Worm (Caenorhabditis elegans): Measurements from ENCODE around the gene bus-8A.

The bus-8A gene

ce11 chrX:5467308-5467707 lies 25.4 kb upstream of the bus-8A start:
- TF ChIP-seq unc-55 (GFP tag; optimal IDR thresholded peaks at IDR 0.05) = no peak
- no peak for TF ChIP-seq alr-1 (tag; optimal IDR thresholded peaks at IDR 0.05)
- no peak for TF ChIP-seq nhr-10 (tag; optimal IDR thresholded peaks at IDR 0.05)
- TF ChIP-seq snpc-4 (tag; optimal IDR thresholded peaks at IDR 0.05) = no peak
- no peak for TF ChIP-seq lin-11 (tag; optimal IDR thresholded peaks at IDR 0.05)
- peak; percentile 91 for TF ChIP-seq sma-9 (GFP tag; optimal IDR thresholded peaks at IDR 0.05)
- no peak for TF ChIP-seq sma-9 (tag; optimal IDR thresholded peaks at IDR 0.05)
- no peak for TF ChIP-seq zag-1 (tag; optimal IDR thresholded peaks at IDR 0.05)
- no peak for TF ChIP-seq ZK546.5 (tag; optimal IDR thresholded peaks at IDR 0.05)
- peak; percentile 51 for TF ChIP-seq F13H6.1 (tag; optimal IDR thresholded peaks at IDR 0.05)
- peak; percentile 44 for TF ChIP-seq egl-27 (tag; optimal IDR thresholded peaks at IDR 0.05)
- TF ChIP-seq nhr-237 (tag; optimal IDR thresholded peaks at IDR 0.05) = no peak
- no peak for TF ChIP-seq R02D3.7 (tag; optimal IDR thresholded peaks at IDR 0.05)
- TF ChIP-seq blmp-1 (tag; optimal IDR thresholded peaks at IDR 0.05; ENCODE audit: insufficient read depth) = peak; percentile 78
- peak; percentile 89 for TF ChIP-seq crh-2 (tag; optimal IDR thresholded peaks at IDR 0.05)
- TF ChIP-seq ceh-82 (tag; optimal IDR thresholded peaks at IDR 0.05) = no peak
- TF ChIP-seq nhr-21 (tag; optimal IDR thresholded peaks at IDR 0.05) = peak; percentile 32
- no peak for TF ChIP-seq lin-13 (GFP tag; optimal IDR thresholded peaks at IDR 0.05)
- no peak for TF ChIP-seq lsy-2 (tag; optimal IDR thresholded peaks at IDR 0.05)
- TF ChIP-seq nhr-12 (tag; optimal IDR thresholded peaks at IDR 0.05) = no peak
- no peak for TF ChIP-seq unc-62 (GFP tag; optimal IDR thresholded peaks at IDR 0.05)
- peak; percentile 85 for TF ChIP-seq fos-1 (tag; optimal IDR thresholded peaks at IDR 0.05)
- TF ChIP-seq ztf-4 (tag; optimal IDR thresholded peaks at IDR 0.05) = no peak
- no peak for TF ChIP-seq mab-5 (tag; optimal IDR thresholded peaks at IDR 0.05)
- TF ChIP-seq lin-39 (tag; optimal IDR thresholded peaks at IDR 0.05) = no peak
- no peak for TF ChIP-seq nhr-6 (tag; optimal IDR thresholded peaks at IDR 0.05)
- no peak for TF ChIP-seq C34F6.9 (tag; optimal IDR thresholded peaks at IDR 0.05)
- TF ChIP-seq mdl-1 (tag; optimal IDR thresholded peaks at IDR 0.05) = peak in 1 of 2 experiments; percentile 34
- TF ChIP-seq mbf-1 (tag; optimal IDR thresholded peaks at IDR 0.05) = no peak
- peak; percentile 78 for TF ChIP-seq sma-3 (GFP tag; optimal IDR thresholded peaks at IDR 0.05)
- TF ChIP-seq nhr-25 (tag; optimal IDR thresholded peaks at IDR 0.05) = peak; percentile 51
- no peak for TF ChIP-seq peb-1 (tag; optimal IDR thresholded peaks at IDR 0.05)
- TF ChIP-seq ama-1 (optimal IDR thresholded peaks at IDR 0.05) = no peak
- no peak for TF ChIP-seq ztf-1 (GFP tag; conservative IDR thresholded peaks at IDR 0.05)
- TF ChIP-seq gmeb-1 (tag; optimal IDR thresholded peaks at IDR 0.05) = peak; percentile 29

ce11 chrX:5467820-5468270 lies 24.9 kb upstream of the bus-8A start, which contains the start of gene dpyd-1:
Gene dpyd-1 (plus strand): TSS chrX:5467870.
- TF ChIP-seq nhr-23 (tag; optimal IDR thresholded peaks at IDR 0.05) (no peak), fos-1 (tag; optimal IDR thresholded peaks at IDR 0.05) (peak; percentile 26), F13H6.1 (tag; optimal IDR thresholded peaks at IDR 0.05) (no peak), blmp-1 (tag; optimal IDR thresholded peaks at IDR 0.05; ENCODE audit: insufficient read depth) (peak; percentile 35), ceh-16 (tag; optimal IDR thresholded peaks at IDR 0.05) (no peak), nhr-10 (tag; optimal IDR thresholded peaks at IDR 0.05) (no peak), lsy-2 (tag; optimal IDR thresholded peaks at IDR 0.05) (no peak), sma-9 (GFP tag; optimal IDR thresholded peaks at IDR 0.05) (peak; percentile 94), sma-9 (tag; optimal IDR thresholded peaks at IDR 0.05) (no peak), alr-1 (tag; optimal IDR thresholded peaks at IDR 0.05) (no peak), mab-5 (tag; optimal IDR thresholded peaks at IDR 0.05) (no peak), mbf-1 (tag; optimal IDR thresholded peaks at IDR 0.05) (no peak), lin-13 (GFP tag; optimal IDR thresholded peaks at IDR 0.05) (no peak), C34F6.9 (tag; optimal IDR thresholded peaks at IDR 0.05) (no peak), mdl-1 (tag; optimal IDR thresholded peaks at IDR 0.05) (peak; percentile 86 to 89), egl-27 (tag; optimal IDR thresholded peaks at IDR 0.05) (peak; percentile 6), nhr-25 (tag; optimal IDR thresholded peaks at IDR 0.05) (peak; percentile 9), nhr-21 (tag; optimal IDR thresholded peaks at IDR 0.05) (peak; percentile 16), Y55F3AM.14 (GFP tag; optimal IDR thresholded peaks at IDR 0.05) (no peak), nhr-77 (tag; optimal IDR thresholded peaks at IDR 0.05) (no peak), dmd-4 (tag; optimal IDR thresholded peaks at IDR 0.05) (no peak), nhr-12 (tag; optimal IDR thresholded peaks at IDR 0.05) (no peak), aly-2 (tag; optimal IDR thresholded peaks at IDR 0.05) (no peak), elt-1 (tag; optimal IDR thresholded peaks at IDR 0.05) (no peak), nhr-129 (tag; optimal IDR thresholded peaks at IDR 0.05) (peak; percentile 6), zag-1 (tag; optimal IDR thresholded peaks at IDR 0.05) (no peak), sma-3 (GFP tag; optimal IDR thresholded peaks at IDR 0.05) (peak; percentile 19), crh-2 (tag; optimal IDR thresholded peaks at IDR 0.05) (peak; percentile 76), gmeb-1 (tag; optimal IDR thresholded peaks at IDR 0.05) (peak; percentile 32)
